Worm (Caenorhabditis elegans): ENCODE results near the gene fipr-7.

fipr-7 gene

DNA sequence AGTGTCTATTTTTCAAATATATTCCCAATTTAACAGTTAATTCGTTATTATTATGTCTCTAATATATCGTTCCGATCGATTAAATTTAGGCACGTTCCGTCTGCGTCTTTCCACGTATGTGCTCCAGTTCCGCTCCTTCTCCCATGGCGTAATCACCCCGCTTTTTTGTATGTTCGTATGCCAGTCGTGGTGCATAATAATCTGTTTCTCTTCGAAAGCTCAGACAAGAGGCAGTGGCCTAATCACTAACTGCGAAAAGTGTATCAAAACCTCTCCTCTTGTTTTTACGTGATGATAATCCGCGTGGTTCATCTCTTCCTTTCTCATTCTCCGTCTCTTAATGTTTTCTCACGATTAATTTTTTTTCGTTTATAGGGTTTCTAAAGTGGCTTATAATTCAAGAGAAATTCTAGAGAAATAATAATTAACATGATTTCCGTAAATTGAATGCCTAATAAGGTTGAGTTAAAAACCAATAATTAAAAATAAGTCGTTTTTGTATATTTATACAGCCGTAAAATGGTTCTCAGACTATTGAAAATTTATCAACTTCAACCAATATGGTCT is 18.1 kb downstream of the fipr-7 start:
- no peak for TF ChIP-seq pha-4 (tag; optimal IDR thresholded peaks at IDR 0.05)
- no peak for TF ChIP-seq unc-120 (tag; optimal IDR thresholded peaks at IDR 0.05; ENCODE audit: poor library complexity, severe bottlenecking)
- no peak for TF ChIP-seq nhr-76 (tag; optimal IDR thresholded peaks at IDR 0.05)
- TF ChIP-seq snpc-4 (tag; optimal IDR thresholded peaks at IDR 0.05): no peak
- no peak for TF ChIP-seq ceh-43 (GFP tag; optimal IDR thresholded peaks at IDR 0.05)
- no peak for TF ChIP-seq nhr-12 (tag; optimal IDR thresholded peaks at IDR 0.05)
- TF ChIP-seq ces-1 (GFP tag; optimal IDR thresholded peaks at IDR 0.05): no peak
- no peak for TF ChIP-seq unc-62 (GFP tag; optimal IDR thresholded peaks at IDR 0.05)
- TF ChIP-seq mab-5 (tag; optimal IDR thresholded peaks at IDR 0.05): no peak
- no peak for TF ChIP-seq lsy-2 (tag; optimal IDR thresholded peaks at IDR 0.05)
- TF ChIP-seq lin-32 (GFP tag; optimal IDR thresholded peaks at IDR 0.05): no peak
- no peak for TF ChIP-seq unc-39 (tag; optimal IDR thresholded peaks at IDR 0.05)

DNA sequence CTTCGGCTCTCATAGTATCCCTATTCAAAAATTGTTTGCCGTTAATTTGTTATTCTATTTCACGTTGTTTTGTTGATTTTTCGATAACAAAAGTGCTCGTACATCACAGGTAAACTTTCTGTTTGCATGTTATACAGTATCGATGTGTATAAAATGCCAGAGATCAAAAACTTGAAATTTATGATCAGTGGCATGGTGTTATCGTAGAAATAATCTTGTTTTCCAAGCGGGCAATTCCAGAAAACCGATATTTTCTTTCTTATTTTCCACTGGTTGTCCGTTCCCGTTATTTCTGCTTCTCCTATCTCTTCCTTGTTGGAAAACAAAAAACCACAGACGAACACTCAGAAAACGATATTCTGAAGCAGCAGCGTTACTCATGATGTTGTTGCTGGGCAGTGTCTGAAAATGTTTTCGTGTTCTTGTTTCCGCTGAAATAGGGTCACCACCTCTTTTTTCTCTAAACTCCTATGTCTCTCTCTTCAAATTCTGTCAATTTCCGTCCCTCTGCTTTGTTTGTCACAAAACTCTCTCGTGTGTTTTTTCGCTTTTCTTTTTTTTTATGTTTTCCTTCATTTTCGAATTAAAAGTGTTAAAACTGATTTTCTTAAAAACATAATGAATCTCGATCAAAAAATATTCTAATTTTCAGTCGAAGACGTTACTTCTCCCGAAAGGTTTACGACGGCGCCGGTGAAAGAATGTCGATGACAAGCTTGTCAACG is 18.8 kb downstream of the fipr-7 start, which contains the start of gene akt-1:
akt-1 (plus strand) TSS at position 651 of the 725 bp plus-strand sequence.
- TF ChIP-seq ceh-39 (tag; optimal IDR thresholded peaks at IDR 0.05) (no peak), nhr-2 (tag; optimal IDR thresholded peaks at IDR 0.05) (no peak), snpc-4 (tag; optimal IDR thresholded peaks at IDR 0.05) (no peak), lin-13 (tag; optimal IDR thresholded peaks at IDR 0.05) (no peak), ham-2 (GFP tag; optimal IDR thresholded peaks at IDR 0.05) (no peak), nhr-12 (tag; optimal IDR thresholded peaks at IDR 0.05) (no peak), nhr-237 (tag; optimal IDR thresholded peaks at IDR 0.05) (no peak), flh-1 (GFP tag; optimal IDR thresholded peaks at IDR 0.05) (no peak), tbx-8 (GFP tag; optimal IDR thresholded peaks at IDR 0.05) (no peak), hlh-1 (tag; optimal IDR thresholded peaks at IDR 0.05) (no peak), mab-5 (tag; optimal IDR thresholded peaks at IDR 0.05) (no peak), pha-4 (tag; optimal IDR thresholded peaks at IDR 0.05) (no peak), nhr-76 (tag; optimal IDR thresholded peaks at IDR 0.05) (no peak), blmp-1 (tag; optimal IDR thresholded peaks at IDR 0.05) (no peak), elt-1 (tag; optimal IDR thresholded peaks at IDR 0.05; ENCODE audit: borderline replicate concordance, insufficient read depth) (no peak), drap-1 (GFP tag; optimal IDR thresholded peaks at IDR 0.05) (no peak), elt-3 (tag; optimal IDR thresholded peaks at IDR 0.05) (no peak), unc-39 (tag; optimal IDR thresholded peaks at IDR 0.05) (no peak), sptf-1 (tag; optimal IDR thresholded peaks at IDR 0.05) (no peak), ceh-83 (GFP tag; optimal IDR thresholded peaks at IDR 0.05) (no peak)

DNA sequence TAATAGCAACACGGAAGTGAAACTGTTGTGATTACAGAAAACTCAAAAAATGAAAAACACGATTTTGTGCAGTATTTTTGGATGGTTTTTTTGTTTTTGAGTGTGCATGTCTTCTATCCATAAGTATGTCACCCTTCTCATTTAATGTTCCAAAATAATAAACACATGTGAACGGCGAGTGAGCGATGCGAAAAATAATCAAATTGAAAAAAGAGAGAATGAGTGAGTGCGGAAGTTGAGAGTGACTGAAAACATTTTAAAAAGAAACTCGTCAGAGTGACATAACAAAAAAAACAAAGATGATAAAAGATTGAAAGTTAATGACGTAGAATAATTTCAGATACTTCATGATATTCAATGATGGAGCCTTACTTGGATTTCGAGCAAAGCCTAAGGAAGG is 19.9 kb downstream of the fipr-7 start:
- TF ChIP-seq blmp-1 (tag; optimal IDR thresholded peaks at IDR 0.05) (no peak), nhr-28 (tag; optimal IDR thresholded peaks at IDR 0.05) (no peak), ham-2 (GFP tag; optimal IDR thresholded peaks at IDR 0.05) (no peak), flh-1 (GFP tag; optimal IDR thresholded peaks at IDR 0.05) (no peak), cnd-1 (tag; optimal IDR thresholded peaks at IDR 0.05) (no peak), mls-2 (tag; optimal IDR thresholded peaks at IDR 0.05) (no peak), nhr-12 (tag; optimal IDR thresholded peaks at IDR 0.05) (no peak), drap-1 (GFP tag; optimal IDR thresholded peaks at IDR 0.05) (no peak), elt-3 (tag; optimal IDR thresholded peaks at IDR 0.05) (no peak), bed-3 (GFP tag; optimal IDR thresholded peaks at IDR 0.05) (no peak), unc-120 (tag; optimal IDR thresholded peaks at IDR 0.05; ENCODE audit: poor library complexity, severe bottlenecking) (no peak), ztf-11 (tag; optimal IDR thresholded peaks at IDR 0.05) (no peak)

DNA sequence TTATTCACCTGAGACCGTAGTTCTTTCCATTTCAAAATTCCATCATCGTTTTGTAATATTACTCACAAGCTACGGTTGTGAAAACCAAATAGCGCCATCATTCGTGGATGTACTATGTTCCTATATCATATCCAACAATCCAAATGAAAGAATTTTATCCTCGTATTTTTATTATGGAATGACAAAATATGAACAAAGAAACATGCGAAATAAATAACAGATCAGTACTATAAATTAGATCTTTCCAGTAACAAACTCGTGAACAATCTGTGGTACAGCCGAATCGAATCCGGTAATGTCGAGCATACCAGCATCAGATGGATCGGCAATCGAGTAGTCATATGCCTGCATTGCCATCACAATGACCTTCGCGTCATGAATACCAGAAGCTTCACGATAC is 23.1 kb downstream of the fipr-7 start:
- TF ChIP-seq sem-2 (GFP tag; optimal IDR thresholded peaks at IDR 0.05) (no peak), nhr-76 (tag; optimal IDR thresholded peaks at IDR 0.05) (no peak), unc-120 (tag; optimal IDR thresholded peaks at IDR 0.05; ENCODE audit: poor library complexity, severe bottlenecking) (no peak), elt-3 (tag; optimal IDR thresholded peaks at IDR 0.05) (no peak), ceh-83 (GFP tag; optimal IDR thresholded peaks at IDR 0.05) (no peak), nhr-2 (tag; optimal IDR thresholded peaks at IDR 0.05) (no peak)
